Worm (Caenorhabditis elegans): Measurements from ENCODE around the gene W04G3.10.

The W04G3.10 gene

ce11 chrX:11078150-11078549, at the start of gene W04G3.10:
TSS of gene W04G3.10 (minus strand) at chrX:11078250.
- TF ChIP-seq nhr-2 (tag; optimal IDR thresholded peaks at IDR 0.05) (no peak), bed-3 (GFP tag; optimal IDR thresholded peaks at IDR 0.05) (no peak), lsy-2 (tag; optimal IDR thresholded peaks at IDR 0.05) (no peak), zip-8 (tag; optimal IDR thresholded peaks at IDR 0.05) (no peak), ham-2 (GFP tag; optimal IDR thresholded peaks at IDR 0.05) (no peak), unc-120 (tag; optimal IDR thresholded peaks at IDR 0.05; ENCODE audit: poor library complexity, severe bottlenecking) (no peak), unc-39 (tag; optimal IDR thresholded peaks at IDR 0.05) (no peak)

- TF ChIP-seq ces-1 (GFP tag; optimal IDR thresholded peaks at IDR 0.05) (no peak), flh-1 (GFP tag; optimal IDR thresholded peaks at IDR 0.05) (no peak), lin-32 (GFP tag; optimal IDR thresholded peaks at IDR 0.05) (no peak), unc-39 (tag; optimal IDR thresholded peaks at IDR 0.05) (no peak), cnd-1 (tag; optimal IDR thresholded peaks at IDR 0.05) (no peak), ham-2 (GFP tag; optimal IDR thresholded peaks at IDR 0.05) (no peak), blmp-1 (tag; optimal IDR thresholded peaks at IDR 0.05) (no peak), ztf-11 (tag; optimal IDR thresholded peaks at IDR 0.05) (no peak)
Observed at ce11 chrX:11126259-11126658, 48.2 kb upstream of the W04G3.10 start.

- TF ChIP-seq ztf-11 (tag; optimal IDR thresholded peaks at IDR 0.05) (no peak), tbx-8 (GFP tag; optimal IDR thresholded peaks at IDR 0.05) (no peak), sem-2 (GFP tag; optimal IDR thresholded peaks at IDR 0.05) (no peak), ces-1 (GFP tag; optimal IDR thresholded peaks at IDR 0.05) (no peak), nhr-2 (tag; optimal IDR thresholded peaks at IDR 0.05) (no peak), mab-5 (tag; optimal IDR thresholded peaks at IDR 0.05) (no peak), ceh-43 (GFP tag; optimal IDR thresholded peaks at IDR 0.05) (no peak), M03D4.4 (tag; optimal IDR thresholded peaks at IDR 0.05) (no peak), hlh-1 (tag; optimal IDR thresholded peaks at IDR 0.05) (no peak), lin-32 (GFP tag; optimal IDR thresholded peaks at IDR 0.05) (no peak), lin-13 (tag; optimal IDR thresholded peaks at IDR 0.05) (no peak), sptf-1 (tag; optimal IDR thresholded peaks at IDR 0.05) (no peak), blmp-1 (tag; optimal IDR thresholded peaks at IDR 0.05) (no peak), zip-8 (tag; optimal IDR thresholded peaks at IDR 0.05) (no peak), drap-1 (GFP tag; optimal IDR thresholded peaks at IDR 0.05) (no peak), elt-3 (tag; optimal IDR thresholded peaks at IDR 0.05) (no peak), mep-1 (tag; optimal IDR thresholded peaks at IDR 0.05) (no peak), mls-2 (tag; optimal IDR thresholded peaks at IDR 0.05) (no peak), flh-1 (GFP tag; optimal IDR thresholded peaks at IDR 0.05) (no peak)
Observed at ce11 chrX:11125520-11125919, 47.5 kb upstream of the W04G3.10 start, which contains the start of gene alr-1. TSS of gene alr-1 (minus strand) at chrX:11125620.

- TF ChIP-seq ces-1 (GFP tag; optimal IDR thresholded peaks at IDR 0.05) = peak; percentile 21
- TF ChIP-seq M03D4.4 (tag; optimal IDR thresholded peaks at IDR 0.05) = no peak
Observed at ce11 chrX:11123998-11124397, 45.9 kb upstream of the W04G3.10 start.

- TF ChIP-seq nhr-2 (tag; optimal IDR thresholded peaks at IDR 0.05) = no peak
- no peak for TF ChIP-seq ham-2 (GFP tag; optimal IDR thresholded peaks at IDR 0.05)
- no peak for TF ChIP-seq ztf-11 (tag; optimal IDR thresholded peaks at IDR 0.05)
- no peak for TF ChIP-seq nhr-237 (tag; optimal IDR thresholded peaks at IDR 0.05)
- TF ChIP-seq nhr-28 (tag; optimal IDR thresholded peaks at IDR 0.05) = no peak
- TF ChIP-seq sem-2 (GFP tag; optimal IDR thresholded peaks at IDR 0.05) = no peak
- TF ChIP-seq cnd-1 (tag; optimal IDR thresholded peaks at IDR 0.05) = no peak
- TF ChIP-seq ceh-43 (GFP tag; optimal IDR thresholded peaks at IDR 0.05) = no peak
- TF ChIP-seq ces-1 (GFP tag; optimal IDR thresholded peaks at IDR 0.05) = no peak
- TF ChIP-seq mls-2 (tag; optimal IDR thresholded peaks at IDR 0.05) = no peak
- TF ChIP-seq drap-1 (GFP tag; optimal IDR thresholded peaks at IDR 0.05) = no peak
- TF ChIP-seq nhr-12 (tag; optimal IDR thresholded peaks at IDR 0.05) = no peak
- TF ChIP-seq M03D4.4 (tag; optimal IDR thresholded peaks at IDR 0.05) = no peak
- TF ChIP-seq hlh-1 (tag; optimal IDR thresholded peaks at IDR 0.05) = no peak
- no peak for TF ChIP-seq bed-3 (GFP tag; optimal IDR thresholded peaks at IDR 0.05)
- TF ChIP-seq lsy-2 (tag; optimal IDR thresholded peaks at IDR 0.05) = no peak
- no peak for TF ChIP-seq blmp-1 (tag; optimal IDR thresholded peaks at IDR 0.05)
- TF ChIP-seq unc-62 (GFP tag; optimal IDR thresholded peaks at IDR 0.05) = no peak
Observed at ce11 chrX:11122412-11122811, 44.4 kb upstream of the W04G3.10 start.

- TF ChIP-seq blmp-1 (tag; optimal IDR thresholded peaks at IDR 0.05) (no peak), zip-8 (tag; optimal IDR thresholded peaks at IDR 0.05) (no peak), unc-120 (tag; optimal IDR thresholded peaks at IDR 0.05; ENCODE audit: poor library complexity, severe bottlenecking) (no peak), nhr-12 (tag; optimal IDR thresholded peaks at IDR 0.05) (no peak), M03D4.4 (tag; optimal IDR thresholded peaks at IDR 0.05) (no peak), cnd-1 (tag; optimal IDR thresholded peaks at IDR 0.05) (no peak), ces-1 (GFP tag; optimal IDR thresholded peaks at IDR 0.05) (no peak), elt-1 (tag; optimal IDR thresholded peaks at IDR 0.05; ENCODE audit: borderline replicate concordance, insufficient read depth) (no peak), nhr-237 (tag; optimal IDR thresholded peaks at IDR 0.05) (no peak)
Observed at ce11 chrX:11120808-11121207, 42.8 kb upstream of the W04G3.10 start, which contains the start of gene R08B4.3. TSS of gene R08B4.3 (minus strand) at chrX:11121005.
